Worm (Caenorhabditis elegans): ENCODE data around the gene C15H7.4.

- no peak for TF ChIP-seq ztf-4 (tag; optimal IDR thresholded peaks at IDR 0.05)
- no peak for TF ChIP-seq snpc-4 (tag; optimal IDR thresholded peaks at IDR 0.05)
- no peak for TF ChIP-seq isw-1 (GFP tag; IDR thresholded peaks at IDR 0.05)
Measured at ce11 chrIII:9700114-9700690, 44.5 kb upstream of the C15H7.4 start.
